Worm (Caenorhabditis elegans): ENCODE data around the gene fbxc-45.
"Not testable (repeated sequence)": the region's sequence is repeated elsewhere in the genome, so short reads cannot be mapped to it uniquely, and the experiment has no call there.

- TF ChIP-seq lin-39 (tag; optimal IDR thresholded peaks at IDR 0.05); mdl-1 (tag; optimal IDR thresholded peaks at IDR 0.05); nhr-28 (tag; optimal IDR thresholded peaks at IDR 0.05); skn-1 (tag; optimal IDR thresholded peaks at IDR 0.05); nhr-43 (tag; optimal IDR thresholded peaks at IDR 0.05; ENCODE audit: poor library complexity, severe bottlenecking); nfya-1 (tag; optimal IDR thresholded peaks at IDR 0.05; ENCODE audit: insufficient read depth): not testable (repeated sequence)
Observed at ce11 chrIV:2917729-2918128, 4.3 kb downstream of the fbxc-45 start, which contains the start of gene Y54G2A.50.
